Worm (Caenorhabditis elegans) whole organism, early embryonic: ENCODE results near the gene ttll-12.

Experiments
- ets-7 ChIP-seq: sonication (generic microtip); optimal IDR thresholded peaks from 2 replicates; lab custom pipeline; 2016; ENCODE audit warnings: missing genotype, missing genetic modification characterization, missing compliant biosample characterization
- flt-1 ChIP-seq: fragments of 200-800 bp; sonication (Bioruptor generic); IDR thresholded peaks from 2 replicates; pipeline ENCODE4 v1.3.6; 2022; ENCODE audit warnings: missing genetic modification characterization, missing compliant biosample characterization
- hmbx-1 ChIP-seq: sonication (generic microtip); optimal IDR thresholded peaks from 2 replicates; lab custom pipeline; 2016; ENCODE audit warnings: mild to moderate bottlenecking, missing genetic modification characterization, missing compliant biosample characterization
- hnd-1 ChIP-seq: sonication (generic microtip); optimal IDR thresholded peaks from 2 replicates; lab custom pipeline; 2016; ENCODE audit warnings: missing genetic modification characterization, missing compliant biosample characterization

- TF ChIP-seq ets-7: no peak
- no peak for TF ChIP-seq hnd-1 (tag; lab: Kevin White, UChicago)
- no peak for TF ChIP-seq flt-1
- TF ChIP-seq hmbx-1: no peak
Observed at ce11 chrII:9343955-9344354, 5.2 kb downstream of the ttll-12 start.
